Worm (Caenorhabditis elegans): ENCODE measurements around the gene fkh-4.

ce11 chrX:13477356-13477755, 48.7 kb upstream of the fkh-4 start, which contains the start of gene efn-3:
- TF ChIP-seq ceh-9 (tag; optimal IDR thresholded peaks at IDR 0.05) (no peak), nfya-1 (tag; optimal IDR thresholded peaks at IDR 0.05) (no peak), ceh-31 (tag; optimal IDR thresholded peaks at IDR 0.05) (no peak), ama-1 (optimal IDR thresholded peaks at IDR 0.05) (no peak), madf-2 (tag; optimal IDR thresholded peaks at IDR 0.05) (no peak), pha-4 (tag; optimal IDR thresholded peaks at IDR 0.05) (no peak), nhr-11 (tag; optimal IDR thresholded peaks at IDR 0.05) (no peak)

Measured in whole organism, late embryonic.